Worm (Caenorhabditis elegans) whole organism, L2 larva: ENCODE measurements around the gene srb-11.

Experiments
- C34F6.9 ChIP-seq: fragments of 150-350 bp; optimal IDR thresholded peaks from 2 replicates; lab custom pipeline; 2014; ENCODE audit warnings: missing biosample characterization, missing genetic modification characterization
- F13H6.1 ChIP-seq: sonication (generic microtip); optimal IDR thresholded peaks from 2 replicates; lab custom pipeline; 2016; ENCODE audit warnings: missing genetic modification characterization, missing compliant biosample characterization
- alr-1 ChIP-seq: fragments of 150-350 bp; optimal IDR thresholded peaks from 2 replicates; lab custom pipeline; 2014; ENCODE audit warnings: missing biosample characterization, missing genetic modification characterization
- aly-2 ChIP-seq: fragments of 150-350 bp; optimal IDR thresholded peaks from 2 replicates; lab custom pipeline; 2014; ENCODE audit warnings: missing biosample characterization, missing genetic modification characterization
- ama-1 ChIP-seq: fragments of 150-350 bp; optimal IDR thresholded peaks from 2 replicates; lab custom pipeline; 2018; ENCODE audit warnings: inconsistent platforms
- blmp-1 ChIP-seq: sonication (generic microtip); optimal IDR thresholded peaks from 2 replicates; lab custom pipeline; 2017; ENCODE audit warnings: missing genetic modification characterization, mild to moderate bottlenecking, missing compliant biosample characterization, antibody characterized with exemption, moderate library complexity; ENCODE audit not compliant: insufficient read depth
- egl-27 ChIP-seq: sonication (generic microtip); optimal IDR thresholded peaks from 3 replicates; lab custom pipeline; 2017; ENCODE audit warnings: missing biosample characterization, missing genetic modification reagents, missing genetic modification characterization
- elt-3 ChIP-seq: sonication (generic microtip); optimal IDR thresholded peaks from 2 replicates; lab custom pipeline; 2017; ENCODE audit warnings: missing biosample characterization, missing genetic modification characterization
- fos-1 ChIP-seq: fragments of 150-350 bp; optimal IDR thresholded peaks from 2 replicates; lab custom pipeline; 2014; ENCODE audit warnings: missing biosample characterization, missing genetic modification characterization
- gmeb-1 ChIP-seq: fragments of 150-350 bp; optimal IDR thresholded peaks from 2 replicates; lab custom pipeline; 2014; ENCODE audit warnings: missing biosample characterization, missing genetic modification characterization
- lin-11 ChIP-seq: fragments of 150-350 bp; sonication (generic microtip); optimal IDR thresholded peaks from 2 replicates; lab custom pipeline; 2014; ENCODE audit warnings: missing biosample characterization, missing genetic modification characterization, inconsistent platforms, mixed read lengths
- lin-13 ChIP-seq: fragments of 150-350 bp; optimal IDR thresholded peaks from 2 replicates; lab custom pipeline; 2014; ENCODE audit warnings: missing biosample characterization, missing genetic modification reagents, missing genetic modification characterization
- lin-39 ChIP-seq: fragments of 150-350 bp; optimal IDR thresholded peaks from 2 replicates; lab custom pipeline; 2014; ENCODE audit warnings: missing biosample characterization, missing genetic modification reagents, missing genetic modification characterization
- lsy-2 ChIP-seq, 2 experiments: fragments of 150-350 bp in 1 of 2; sonication (generic microtip) in 1 of 2; optimal IDR thresholded peaks; 2 replicates each; lab custom pipeline; 2014 to 2017; ENCODE audit warnings: missing biosample characterization in 2 of 2, missing genetic modification characterization in 2 of 2
- mab-5 ChIP-seq: fragments of 150-350 bp; optimal IDR thresholded peaks from 2 replicates; lab custom pipeline; 2014; ENCODE audit warnings: missing biosample characterization, missing genetic modification characterization
- mbf-1 ChIP-seq: sonication (generic microtip); optimal IDR thresholded peaks from 2 replicates; lab custom pipeline; 2017; ENCODE audit warnings: missing biosample characterization, missing genetic modification characterization
- nhr-10 ChIP-seq: sonication (generic microtip); optimal IDR thresholded peaks from 2 replicates; lab custom pipeline; 2017; ENCODE audit warnings: missing biosample characterization, missing genetic modification characterization
- nhr-12 ChIP-seq: fragments of 150-350 bp; optimal IDR thresholded peaks from 2 replicates; lab custom pipeline; 2014; ENCODE audit warnings: missing biosample characterization, missing genetic modification characterization
- nhr-129 ChIP-seq: fragments of 150-350 bp; optimal IDR thresholded peaks from 2 replicates; lab custom pipeline; 2014; ENCODE audit warnings: missing biosample characterization, missing genetic modification characterization
- nhr-21 ChIP-seq: fragments of 150-350 bp; optimal IDR thresholded peaks from 2 replicates; lab custom pipeline; 2014; ENCODE audit warnings: missing biosample characterization, missing genetic modification characterization
- nhr-25 ChIP-seq: fragments of 150-350 bp; sonication (generic microtip); optimal IDR thresholded peaks from 3 replicates; lab custom pipeline; 2014; ENCODE audit warnings: missing biosample characterization, missing genetic modification characterization
- nhr-6 ChIP-seq: fragments of 150-350 bp; optimal IDR thresholded peaks from 2 replicates; lab custom pipeline; 2014; ENCODE audit warnings: missing biosample characterization, missing genetic modification characterization
- nhr-77 ChIP-seq: fragments of 150-350 bp; optimal IDR thresholded peaks from 2 replicates; lab custom pipeline; 2014; ENCODE audit warnings: missing biosample characterization, missing genetic modification characterization
- peb-1 ChIP-seq: fragments of 150-350 bp; optimal IDR thresholded peaks from 2 replicates; lab custom pipeline; 2014; ENCODE audit warnings: missing biosample characterization, missing genetic modification characterization
- sma-3 ChIP-seq: sonication (generic microtip); optimal IDR thresholded peaks from 2 replicates; lab custom pipeline; 2016; ENCODE audit warnings: missing genetic modification reagents, missing genetic modification characterization, missing compliant biosample characterization
- sma-9 ChIP-seq, 2 experiments: fragments of 150-350 bp in 1 of 2; sonication (generic microtip) in 1 of 2; optimal IDR thresholded peaks; 2 replicates each; lab custom pipeline; 2014 to 2016; ENCODE audit warnings: missing genetic modification characterization in 2 of 2, mild to moderate bottlenecking in 1 of 2, missing biosample characterization in 1 of 2, missing compliant biosample characterization in 1 of 2, missing genetic modification reagents in 1 of 2, moderate library complexity in 1 of 2
- unc-55 ChIP-seq: fragments of 150-350 bp; sonication (generic microtip); optimal IDR thresholded peaks from 3 replicates; lab custom pipeline; 2014; ENCODE audit warnings: missing biosample characterization, missing genetic modification reagents, missing genetic modification characterization
- unc-62 ChIP-seq: fragments of 150-350 bp; optimal IDR thresholded peaks from 2 replicates; lab custom pipeline; 2014; ENCODE audit warnings: missing biosample characterization, missing genetic modification reagents, missing genetic modification characterization
- zag-1 ChIP-seq: fragments of 150-350 bp; optimal IDR thresholded peaks from 2 replicates; lab custom pipeline; 2014; ENCODE audit warnings: missing biosample characterization, missing genetic modification characterization
- ztf-11 ChIP-seq: sonication (generic microtip); optimal IDR thresholded peaks from 2 replicates; lab custom pipeline; 2017; ENCODE audit warnings: missing biosample characterization, missing genetic modification characterization

The srb-11 gene

DNA sequence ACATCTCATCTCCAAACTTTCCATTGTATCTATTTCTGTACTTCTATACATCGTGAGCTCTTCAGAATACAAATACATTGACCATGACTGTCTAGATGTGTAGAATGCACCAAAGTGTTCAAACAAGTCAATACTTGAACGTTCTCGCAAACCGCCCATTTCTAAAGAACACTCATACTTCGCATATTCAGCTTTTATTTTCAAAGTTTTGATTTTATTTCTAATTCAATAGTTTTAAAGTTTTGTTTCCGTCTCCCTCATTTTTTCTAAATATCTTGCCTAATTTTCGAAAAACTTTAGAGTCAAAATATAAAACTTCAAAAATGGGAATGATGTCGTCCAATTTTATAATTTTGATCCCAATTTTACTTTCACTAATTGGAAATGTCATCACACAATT lies 35.2 kb upstream of the srb-11 start, which contains the start of gene pqn-10:
pqn-10 (plus strand) TSS at position 301 of the 400 bp plus-strand sequence.
- TF ChIP-seq gmeb-1 (tag; lab: Kevin White, UChicago) = no peak
- no peak for TF ChIP-seq fos-1 (tag; lab: Kevin White, UChicago)
- TF ChIP-seq aly-2 = no peak
- TF ChIP-seq F13H6.1 (tag; lab: Kevin White, UChicago) = no peak
- TF ChIP-seq zag-1 = no peak
- no peak for TF ChIP-seq egl-27 (tag; lab: Kevin White, UChicago)
- TF ChIP-seq lin-39 (tag; lab: Kevin White, UChicago) = no peak
- TF ChIP-seq alr-1 (tag; lab: Kevin White, UChicago) = no peak
- TF ChIP-seq unc-62 (GFP tag; lab: Kevin White, UChicago) = no peak
- no peak for TF ChIP-seq mbf-1 (tag; lab: Kevin White, UChicago)
- no peak for TF ChIP-seq sma-3 (GFP tag; lab: Kevin White, UChicago)
- TF ChIP-seq, all 48 proteins: peak for 0

DNA sequence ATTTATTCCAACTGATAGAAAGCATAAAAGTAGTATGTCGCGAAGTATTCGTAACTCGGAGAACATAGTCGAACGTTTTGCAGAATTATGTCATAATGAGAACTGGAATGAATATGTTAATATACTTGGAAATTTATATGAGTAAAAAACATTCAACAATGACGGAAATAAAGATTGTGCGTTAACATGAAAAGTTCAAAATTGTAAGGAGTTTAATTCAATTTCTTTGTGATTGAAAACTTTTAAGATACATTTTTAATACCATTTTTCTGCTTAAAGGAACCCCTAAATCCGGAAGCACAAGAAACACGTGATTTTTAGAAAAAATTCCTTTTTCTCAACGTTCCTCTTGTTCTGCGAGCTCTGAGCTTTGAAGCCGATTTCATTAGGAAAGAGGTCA lies 32.9 kb upstream of the srb-11 start, which contains the start of gene oig-1:
oig-1 (minus strand) TSS at position 101 of the 400 bp plus-strand sequence.
- TF ChIP-seq ama-1 (lab: Kevin White, UChicago) (no peak), ztf-11 (tag; lab: Kevin White, UChicago) (no peak), peb-1 (tag; lab: Kevin White, UChicago) (no peak), egl-27 (tag; lab: Kevin White, UChicago) (no peak), C34F6.9 (tag; lab: Kevin White, UChicago) (no peak), nhr-129 (no peak), mbf-1 (tag; lab: Kevin White, UChicago) (no peak), lin-11 (no peak)

DNA sequence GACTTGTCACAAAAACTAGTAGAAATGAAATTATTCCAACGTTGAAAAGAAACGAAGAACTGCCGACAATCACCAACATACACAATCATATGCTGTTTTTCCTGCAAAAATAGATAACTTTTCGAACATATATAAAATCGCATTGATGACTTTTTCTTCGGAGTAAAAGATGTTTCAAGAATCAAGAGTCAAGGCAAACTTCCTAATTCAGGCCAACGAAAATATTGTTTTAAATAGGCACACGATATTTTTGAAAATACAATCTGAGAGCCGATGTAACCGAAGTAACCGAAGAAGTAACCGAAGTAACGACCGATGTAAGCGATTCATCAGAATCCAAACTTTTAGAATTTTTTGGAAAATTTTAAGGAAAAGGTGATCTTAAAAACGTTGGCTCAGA lies 27.2 kb upstream of the srb-11 start, which contains the start of gene C09E7.10:
C09E7.10 (minus strand) TSS at position 101 of the 400 bp plus-strand sequence.
- TF ChIP-seq unc-62 (GFP tag; lab: Kevin White, UChicago) (no peak), nhr-77 (tag; lab: Kevin White, UChicago) (no peak), lin-13 (GFP tag; lab: Kevin White, UChicago) (no peak), nhr-12 (no peak), unc-55 (GFP tag; lab: Kevin White, UChicago) (no peak)

ce11 chrIII:6514673-6515072 lies 22.0 kb upstream of the srb-11 start, which contains the start of gene acr-5:
Gene acr-5 (minus strand): TSS chrIII:6514773.
- TF ChIP-seq nhr-129 = no peak
- TF ChIP-seq nhr-77 (tag; lab: Kevin White, UChicago) = no peak
- TF ChIP-seq nhr-10 (tag; lab: Kevin White, UChicago) = no peak
- TF ChIP-seq blmp-1 = no peak
- no peak for TF ChIP-seq mab-5 (tag; lab: Kevin White, UChicago)
- TF ChIP-seq egl-27 (tag; lab: Kevin White, UChicago) = no peak
- TF ChIP-seq F13H6.1 (tag; lab: Kevin White, UChicago) = no peak
- no peak for TF ChIP-seq elt-3
- TF ChIP-seq unc-55 (GFP tag; lab: Kevin White, UChicago) = no peak
- no peak for TF ChIP-seq lin-39 (tag; lab: Kevin White, UChicago)
- no peak for TF ChIP-seq nhr-21 (tag; lab: Kevin White, UChicago)
- no peak for TF ChIP-seq gmeb-1 (tag; lab: Kevin White, UChicago)
- no peak for TF ChIP-seq unc-62 (GFP tag; lab: Kevin White, UChicago)

DNA sequence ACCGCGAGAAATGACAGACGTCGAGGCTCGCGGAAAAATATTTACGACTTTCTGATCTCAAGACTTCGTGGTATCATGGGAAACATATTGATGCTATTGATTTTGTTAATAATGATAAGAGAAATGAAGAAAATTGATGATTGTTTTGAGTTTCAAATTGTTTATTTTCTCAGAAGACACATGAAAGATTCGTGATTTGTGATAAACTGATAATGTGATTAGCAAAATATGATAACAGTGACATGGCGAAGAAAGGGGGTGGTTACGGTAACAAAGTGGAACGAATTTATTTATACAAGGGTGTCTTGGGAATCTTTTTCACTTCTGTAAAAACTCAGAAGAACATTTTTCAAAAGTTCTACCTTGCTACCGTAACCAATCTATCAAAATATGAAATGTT lies 16.6 kb upstream of the srb-11 start:
- TF ChIP-seq nhr-25 (tag; lab: Kevin White, UChicago) = peak; percentile 25
- no peak for TF ChIP-seq nhr-6
- no peak for TF ChIP-seq nhr-10 (tag; lab: Kevin White, UChicago)
- TF ChIP-seq nhr-21 (tag; lab: Kevin White, UChicago) = peak; percentile 31
- peak; percentile 56 for TF ChIP-seq sma-9 (GFP tag; optimal IDR thresholded peaks at IDR 0.05; lab: Kevin White, UChicago)
- TF ChIP-seq sma-9 (tag; optimal IDR thresholded peaks at IDR 0.05; lab: Kevin White, UChicago) = no peak
- TF ChIP-seq lsy-2 (tag; optimal IDR thresholded peaks at IDR 0.05; lab: Kevin White, UChicago) = peak in 1 of 2 experiments; percentile 48

- TF ChIP-seq sma-9 (GFP tag; optimal IDR thresholded peaks at IDR 0.05; lab: Kevin White, UChicago) = peak; percentile 11
- TF ChIP-seq sma-9 (tag; optimal IDR thresholded peaks at IDR 0.05; lab: Kevin White, UChicago) = no peak
- no peak for TF ChIP-seq aly-2
- TF ChIP-seq, all 48 proteins: peak for 1
Observed at ce11 chrIII:6508327-6508726, 15.6 kb upstream of the srb-11 start.
